Worm (Caenorhabditis elegans): ENCODE measurements around the gene mtm-3.

mtm-3 gene

DNA sequence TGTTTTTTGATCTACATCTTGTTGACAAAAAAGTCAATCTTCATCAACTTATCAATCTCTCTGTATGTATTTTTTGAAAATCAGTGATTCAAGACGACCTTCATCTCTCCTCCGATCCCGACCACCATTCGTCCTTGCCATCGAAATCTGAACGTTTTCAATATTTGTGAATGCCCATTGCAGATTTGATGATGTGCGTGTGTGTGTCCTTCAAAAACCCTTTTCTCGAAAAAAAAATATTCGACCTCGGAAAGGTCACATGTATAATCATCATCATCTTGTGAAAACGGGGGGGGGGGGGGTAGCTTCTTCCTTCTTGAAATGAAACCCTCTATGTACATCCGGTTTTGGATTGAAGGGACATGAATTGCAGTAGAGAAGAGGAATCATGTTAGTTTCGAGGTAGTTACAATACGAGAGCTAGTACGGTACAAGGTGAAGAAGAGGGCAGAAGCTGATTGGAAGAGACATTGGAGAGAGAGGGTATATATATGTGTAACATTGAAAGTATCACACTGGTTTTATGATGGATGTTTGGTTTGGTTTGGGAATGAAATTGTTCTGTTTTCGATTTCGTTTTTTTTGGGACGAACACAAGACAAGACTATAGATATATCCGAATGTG is 12.2 kb upstream of the mtm-3 start:
- TF ChIP-seq dao-5 (tag; optimal IDR thresholded peaks at IDR 0.05) (no peak), W03F9.2 (tag; optimal IDR thresholded peaks at IDR 0.05) (no peak), him-1 (tag; optimal IDR thresholded peaks at IDR 0.05) (no peak)

DNA sequence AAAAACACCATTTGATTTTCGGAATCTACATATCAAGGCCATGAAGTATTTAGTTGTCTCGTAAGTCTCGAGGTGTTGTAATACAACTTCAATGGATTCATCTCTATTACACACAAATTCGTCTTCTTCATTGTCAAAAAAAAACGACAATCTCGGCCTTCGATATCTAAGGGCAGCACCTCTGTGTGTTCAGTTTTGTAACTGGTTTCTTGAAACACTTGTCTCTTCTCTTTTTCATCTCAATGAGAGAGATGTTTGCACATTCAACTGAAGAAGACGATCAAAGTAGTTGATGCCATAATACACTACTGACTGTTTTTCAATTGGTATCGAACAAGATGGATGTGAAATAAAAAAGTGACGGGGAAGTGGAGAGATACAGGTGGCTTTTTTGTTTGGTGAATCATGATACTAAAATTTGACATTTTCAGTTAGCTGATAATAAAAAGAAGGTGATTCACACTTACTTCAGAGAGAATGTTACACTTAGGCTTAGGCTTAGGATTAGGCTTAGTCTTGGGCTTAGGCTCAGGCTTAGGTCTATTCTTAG is 11.2 kb upstream of the mtm-3 start:
- TF ChIP-seq W03F9.2 (tag; optimal IDR thresholded peaks at IDR 0.05) (no peak), dao-5 (tag; optimal IDR thresholded peaks at IDR 0.05) (no peak)

DNA sequence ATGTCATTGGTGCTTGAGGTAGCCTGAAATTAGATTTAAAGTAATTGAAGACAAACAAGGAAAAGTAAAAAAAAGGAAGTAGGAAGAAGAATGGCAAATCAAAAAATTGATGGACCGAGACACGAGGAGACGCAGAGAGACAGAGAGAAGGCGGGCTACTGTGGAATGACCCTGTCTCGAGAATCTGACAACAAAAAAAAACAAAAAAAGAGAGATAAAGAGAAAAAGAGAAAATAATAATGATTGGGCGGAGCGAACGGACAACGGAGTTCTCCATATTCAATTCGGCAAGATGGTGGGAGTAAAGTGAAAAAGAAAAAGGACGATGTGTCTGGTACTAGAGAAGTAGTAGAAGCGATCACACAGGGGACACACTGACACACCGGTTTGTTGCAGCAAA is 8.7 kb upstream of the mtm-3 start, which contains the start of gene toh-1:
toh-1 (minus strand) TSS at position 23 of the 400 bp plus-strand sequence.
- TF ChIP-seq dao-5 (tag; optimal IDR thresholded peaks at IDR 0.05) = no peak

- TF ChIP-seq him-1 (tag; optimal IDR thresholded peaks at IDR 0.05) = no peak
- no peak for TF ChIP-seq W03F9.2 (tag; optimal IDR thresholded peaks at IDR 0.05)
- no peak for TF ChIP-seq dao-5 (tag; optimal IDR thresholded peaks at IDR 0.05)
These were observed 7.3 kb upstream of the mtm-3 start for ce11 chrIII:3807590-3807989.

- no peak for TF ChIP-seq dao-5 (tag; optimal IDR thresholded peaks at IDR 0.05)
- no peak for TF ChIP-seq him-1 (tag; optimal IDR thresholded peaks at IDR 0.05)
- TF ChIP-seq W03F9.2 (tag; optimal IDR thresholded peaks at IDR 0.05) = no peak
These were observed 6.6 kb upstream of the mtm-3 start for ce11 chrIII:3806883-3807282.

DNA sequence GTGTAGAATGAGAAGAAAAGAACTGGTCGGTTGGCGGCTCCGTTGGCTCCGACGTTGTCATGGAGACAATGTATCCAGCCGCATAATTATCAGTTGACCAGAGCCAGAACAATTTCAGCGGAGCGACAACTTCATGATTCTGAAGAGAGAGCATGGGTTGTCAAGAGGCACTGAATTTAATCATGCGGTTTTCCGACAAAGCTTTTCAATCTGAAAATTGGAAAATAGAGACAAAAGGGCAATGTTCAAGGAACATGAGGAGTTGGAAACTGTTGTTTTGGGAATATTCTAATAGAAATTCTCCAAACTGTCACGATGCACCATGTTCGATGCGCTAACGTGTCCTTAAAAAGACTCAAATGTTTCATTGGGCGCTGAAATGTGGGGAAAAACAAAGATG is 4.2 kb upstream of the mtm-3 start, which contains the start of gene xbx-5:
xbx-5 (minus strand) TSS at position 56 of the 400 bp plus-strand sequence.
- TF ChIP-seq dao-5 (tag; optimal IDR thresholded peaks at IDR 0.05) (no peak), him-1 (tag; optimal IDR thresholded peaks at IDR 0.05) (no peak), W03F9.2 (tag; optimal IDR thresholded peaks at IDR 0.05) (no peak)

- TF ChIP-seq dao-5 (tag; optimal IDR thresholded peaks at IDR 0.05) (no peak), W03F9.2 (tag; optimal IDR thresholded peaks at IDR 0.05) (no peak), him-1 (tag; optimal IDR thresholded peaks at IDR 0.05) (no peak)
These were observed 2.8 kb upstream of the mtm-3 start for ce11 chrIII:3803113-3803512.

- TF ChIP-seq him-1 (tag; optimal IDR thresholded peaks at IDR 0.05) = peak; percentile 94
- peak; percentile 80 for TF ChIP-seq W03F9.2 (tag; optimal IDR thresholded peaks at IDR 0.05)
- no peak for TF ChIP-seq dao-5 (tag; optimal IDR thresholded peaks at IDR 0.05)
These were observed 1.2 kb upstream of the mtm-3 start for ce11 chrIII:3801379-3801894.

ce11 chrIII:3800934-3801252 is 626 bp upstream of the mtm-3 start:
- no peak for TF ChIP-seq him-1 (tag; optimal IDR thresholded peaks at IDR 0.05)
- no peak for TF ChIP-seq dao-5 (tag; optimal IDR thresholded peaks at IDR 0.05)
- no peak for TF ChIP-seq W03F9.2 (tag; optimal IDR thresholded peaks at IDR 0.05)

DNA sequence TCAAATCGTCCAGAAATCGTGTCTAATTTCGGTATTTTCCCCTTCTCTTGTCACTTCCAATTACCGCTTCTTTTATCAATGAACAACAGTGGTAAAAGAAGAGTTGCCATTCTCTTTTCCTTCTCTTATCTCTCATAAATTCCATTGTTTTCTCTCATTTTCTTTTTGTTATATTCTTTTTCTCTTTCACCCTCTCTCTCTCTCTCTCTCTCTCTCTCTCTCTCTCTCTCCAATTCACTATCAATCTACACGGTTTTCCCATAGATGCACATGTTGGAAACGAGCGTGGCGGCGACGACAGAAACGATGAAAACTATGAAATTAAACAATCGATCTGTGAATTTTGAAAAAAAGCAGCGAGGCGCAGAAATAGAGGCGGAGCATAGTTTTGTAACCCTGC is 1.1 kb downstream of the mtm-3 start:
- TF ChIP-seq dao-5 (tag; optimal IDR thresholded peaks at IDR 0.05) = no peak

- no peak for TF ChIP-seq dao-5 (tag; optimal IDR thresholded peaks at IDR 0.05)
- no peak for TF ChIP-seq W03F9.2 (tag; optimal IDR thresholded peaks at IDR 0.05)
- no peak for TF ChIP-seq him-1 (tag; optimal IDR thresholded peaks at IDR 0.05)
These were observed 1.9 kb downstream of the mtm-3 start for ce11 chrIII:3798416-3798815.

ce11 chrIII:3797180-3798026 is 2.9 kb downstream of the mtm-3 start:
- TF ChIP-seq him-1 (tag; optimal IDR thresholded peaks at IDR 0.05) = no peak
- no peak for TF ChIP-seq dao-5 (tag; optimal IDR thresholded peaks at IDR 0.05)
- TF ChIP-seq W03F9.2 (tag; optimal IDR thresholded peaks at IDR 0.05) = no peak

DNA sequence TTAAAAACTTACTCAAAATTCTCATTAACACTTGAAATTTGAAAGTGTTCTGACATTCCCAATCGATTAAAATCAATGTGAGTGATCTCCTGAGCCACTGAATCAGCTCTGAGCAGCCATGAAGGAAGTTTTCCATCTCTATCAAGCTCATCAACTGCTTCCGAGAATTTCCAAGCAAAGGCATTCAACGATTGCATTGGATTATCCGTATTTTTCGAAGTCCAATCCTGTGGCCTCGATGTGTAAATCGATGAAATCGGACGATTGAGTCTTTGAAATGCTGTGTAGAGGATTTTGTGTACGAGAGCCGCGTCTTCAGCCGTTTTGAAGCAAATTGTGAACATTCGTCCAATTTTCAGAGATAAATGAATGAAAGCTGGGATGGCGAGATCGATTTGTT is 4.3 kb downstream of the mtm-3 start:
- TF ChIP-seq dao-5 (tag; optimal IDR thresholded peaks at IDR 0.05) (no peak), him-1 (tag; optimal IDR thresholded peaks at IDR 0.05) (no peak), W03F9.2 (tag; optimal IDR thresholded peaks at IDR 0.05) (no peak)

- no peak for TF ChIP-seq W03F9.2 (tag; optimal IDR thresholded peaks at IDR 0.05)
- no peak for TF ChIP-seq him-1 (tag; optimal IDR thresholded peaks at IDR 0.05)
- TF ChIP-seq dao-5 (tag; optimal IDR thresholded peaks at IDR 0.05) = no peak
These were observed 9.4 kb downstream of the mtm-3 start for ce11 chrIII:3790855-3791254.
